Worm (Caenorhabditis elegans): ENCODE measurements around the gene Y75B8A.31.

ce11 chrIII:12312886-12313285 lies 38.6 kb upstream of the Y75B8A.31 start, which contains the start of gene Y75B8A.39:
- TF ChIP-seq nhr-12 (tag; optimal IDR thresholded peaks at IDR 0.05) (no peak), mdl-1 (tag; optimal IDR thresholded peaks at IDR 0.05) (no peak), elt-2 (tag; optimal IDR thresholded peaks at IDR 0.05) (no peak), Y116A8C.19 (tag; optimal IDR thresholded peaks at IDR 0.05; ENCODE audit: borderline replicate concordance) (no peak), lin-13 (GFP tag; optimal IDR thresholded peaks at IDR 0.05) (no peak), pag-3 (tag; optimal IDR thresholded peaks at IDR 0.05; ENCODE audit: borderline replicate concordance, insufficient read depth) (no peak), jun-1 (tag; optimal IDR thresholded peaks at IDR 0.05) (no peak), pqm-1 (tag; optimal IDR thresholded peaks at IDR 0.05) (no peak), lin-15B (tag; optimal IDR thresholded peaks at IDR 0.05) (no peak), egl-27 (tag; optimal IDR thresholded peaks at IDR 0.05) (no peak), blmp-1 (tag; optimal IDR thresholded peaks at IDR 0.05) (no peak), unc-62 (GFP tag; optimal IDR thresholded peaks at IDR 0.05) (no peak)
